Worm (Caenorhabditis elegans) whole organism, young adult: ENCODE data around the gene Y105C5B.1413.
"Not testable (repeated sequence)": the region's sequence is repeated elsewhere in the genome, so short reads cannot be mapped to it uniquely, and the experiment has no call there.

Source experiments
- B0336.3 ChIP-seq: fragments of 200-800 bp; sonication (Bioruptor generic); IDR thresholded peaks from 2 replicates; pipeline ENCODE4 v1.3.6; 2022; ENCODE audit warnings: missing genetic modification characterization, missing compliant biosample characterization
- C17E4.6 ChIP-seq: fragments of 200-800 bp; sonication (Bioruptor generic); IDR thresholded peaks from 2 replicates; pipeline ENCODE4 v1.3.6; 2022; ENCODE audit warnings: missing genetic modification reagents, missing genetic modification characterization, missing compliant biosample characterization
- D2030.7 ChIP-seq: fragments of 200-800 bp; sonication (Bioruptor generic); IDR thresholded peaks from 2 replicates; pipeline ENCODE4 v1.3.6; 2022; ENCODE audit warnings: missing genetic modification reagents, missing genetic modification characterization, missing compliant biosample characterization
- F10E7.11 ChIP-seq: sonication (generic microtip); optimal IDR thresholded peaks from 2 replicates; lab custom pipeline; 2017; ENCODE audit warnings: mild to moderate bottlenecking, missing genetic modification characterization, moderate library complexity, missing compliant biosample characterization
- F49E8.2 ChIP-seq: sonication (generic microtip); optimal IDR thresholded peaks from 3 replicates; lab custom pipeline; 2017; ENCODE audit warnings: missing genetic modification characterization, mild to moderate bottlenecking, missing compliant biosample characterization, antibody characterized with exemption, moderate library complexity; ENCODE audit not compliant: insufficient read depth
- Y53F4B.3 ChIP-seq: fragments of 200-800 bp; sonication (Bioruptor generic); IDR thresholded peaks from 2 replicates; pipeline ENCODE4 v1.3.6; 2022; ENCODE audit warnings: missing genetic modification reagents, missing genetic modification characterization, missing compliant biosample characterization
- Y95B8A.8 ChIP-seq: fragments of 200-800 bp; sonication (Bioruptor generic); IDR thresholded peaks from 2 replicates; pipeline ENCODE4 v1.3.6; 2022; ENCODE audit warnings: missing genetic modification reagents, missing genetic modification characterization, missing compliant biosample characterization
- ama-1 ChIP-seq, 3 experiments: fragments of 150-350 bp in 1 of 3; sonication (generic microtip) in 2 of 3; optimal IDR thresholded peaks; 2 replicates each; lab custom pipeline; 2014 to 2018; ENCODE audit warnings: missing biosample characterization in 2 of 3, missing genetic modification characterization in 2 of 3, missing genetic modification reagents in 2 of 3
- aptf-3 ChIP-seq: fragments of 200-800 bp; sonication (Bioruptor generic); IDR thresholded peaks from 2 replicates; pipeline ENCODE4 v1.3.6; 2022; ENCODE audit warnings: missing genetic modification characterization, missing compliant biosample characterization
- atf-7 ChIP-seq: sonication (generic microtip); optimal IDR thresholded peaks from 2 replicates; lab custom pipeline; 2017; ENCODE audit warnings: mild to moderate bottlenecking, missing genetic modification characterization, missing compliant biosample characterization
- attf-5 ChIP-seq: fragments of 200-800 bp; sonication (Bioruptor generic); optimal IDR thresholded peaks from 2 replicates; lab custom pipeline; 2018; ENCODE audit warnings: mild to moderate bottlenecking, missing genetic modification characterization, missing compliant biosample characterization
- attf-6 ChIP-seq: fragments of 200-800 bp; sonication (Bioruptor generic); IDR thresholded peaks from 2 replicates; pipeline ENCODE4 v1.3.6; 2022; ENCODE audit warnings: missing genetic modification reagents, missing genetic modification characterization, missing compliant biosample characterization
- cebp-1 ChIP-seq, 2 experiments: fragments of 200-800 bp in 1 of 2; sonication (Bioruptor generic) in 1 of 2; sonication (generic microtip) in 1 of 2; IDR thresholded peaks in 1 of 2; optimal IDR thresholded peaks in 1 of 2; 2 replicates each; pipeline versions ENCODE4 v1.3.6 to Lab custom; 2017 to 2022; ENCODE audit warnings: missing compliant biosample characterization in 2 of 2, missing genetic modification characterization in 2 of 2, mild to moderate bottlenecking in 1 of 2, missing genetic modification reagents in 1 of 2, moderate library complexity in 1 of 2
- ceh-27 ChIP-seq: fragments of 200-800 bp; sonication (Bioruptor generic); optimal IDR thresholded peaks from 2 replicates; lab custom pipeline; 2018; ENCODE audit warnings: mild to moderate bottlenecking, missing genetic modification characterization, moderate library complexity, missing compliant biosample characterization
- ceh-58 ChIP-seq: fragments of 200-800 bp; sonication (Bioruptor generic); IDR thresholded peaks from 2 replicates; pipeline ENCODE4 v1.3.6; 2022; ENCODE audit warnings: missing genetic modification characterization, missing compliant biosample characterization
- ceh-79 ChIP-seq: sonication (generic microtip); optimal IDR thresholded peaks from 2 replicates; lab custom pipeline; 2017; ENCODE audit warnings: mild to moderate bottlenecking, missing genetic modification characterization, missing compliant biosample characterization
- egl-18 ChIP-seq: fragments of 200-800 bp; sonication (Bioruptor generic); IDR thresholded peaks from 2 replicates; pipeline ENCODE4 v1.3.6; 2022; ENCODE audit warnings: missing genetic modification reagents, missing genetic modification characterization, missing compliant biosample characterization
- fkh-3 ChIP-seq: sonication (generic microtip); optimal IDR thresholded peaks from 2 replicates; lab custom pipeline; 2016; ENCODE audit warnings: mild to moderate bottlenecking, missing genetic modification characterization, missing compliant biosample characterization
- hmg-1.2 ChIP-seq: fragments of 200-800 bp; sonication (Bioruptor generic); IDR thresholded peaks from 2 replicates; pipeline ENCODE4 v1.3.6; 2022; ENCODE audit warnings: missing genetic modification reagents, missing genetic modification characterization, missing compliant biosample characterization
- hmg-20 ChIP-seq: fragments of 200-800 bp; sonication (Bioruptor generic); IDR thresholded peaks from 2 replicates; pipeline ENCODE4 v1.3.6; 2022; ENCODE audit warnings: missing genetic modification reagents, missing genetic modification characterization, missing compliant biosample characterization
- hsf-1 ChIP-seq: fragments of 200-800 bp; sonication (Bioruptor generic); IDR thresholded peaks from 2 replicates; pipeline ENCODE4 v1.3.6; 2022; ENCODE audit warnings: missing genetic modification reagents, missing genetic modification characterization, missing compliant biosample characterization
- lag-1 ChIP-seq: fragments of 200-800 bp; sonication (Bioruptor generic); IDR thresholded peaks from 2 replicates; pipeline ENCODE4 v1.3.6; 2022; ENCODE audit warnings: missing genetic modification reagents, missing genetic modification characterization, missing compliant biosample characterization
- lin-35 ChIP-seq, 3 experiments: fragments of 150-350 bp in 2 of 3; sonication (generic microtip) in 1 of 3; optimal IDR thresholded peaks; 2 replicates each; lab custom pipeline; 2014 to 2018; ENCODE audit warnings: missing biosample characterization in 3 of 3, missing genetic modification characterization in 3 of 3, missing genetic modification reagents in 3 of 3
- lir-1 ChIP-seq: fragments of 200-800 bp; sonication (Bioruptor generic); conservative IDR thresholded peaks from 2 replicates; pipeline ENCODE4 v1.3.6; 2022; ENCODE audit warnings: missing genetic modification reagents, missing genetic modification characterization, missing compliant biosample characterization
- lsy-27 ChIP-seq: sonication (generic microtip); optimal IDR thresholded peaks from 2 replicates; lab custom pipeline; 2017; ENCODE audit warnings: missing genetic modification characterization, mild to moderate bottlenecking, missing compliant biosample characterization, antibody characterized with exemption, missing genotype, borderline replicate concordance; ENCODE audit not compliant: insufficient read depth
- madf-8 ChIP-seq: fragments of 200-800 bp; sonication (Bioruptor generic); conservative IDR thresholded peaks from 2 replicates; pipeline ENCODE4 v1.3.6; 2022; ENCODE audit warnings: missing genetic modification reagents, missing genetic modification characterization, missing compliant biosample characterization
- nfya-2 ChIP-seq: fragments of 200-800 bp; sonication (Bioruptor generic); IDR thresholded peaks from 2 replicates; pipeline ENCODE4 v1.3.6; 2022; ENCODE audit warnings: missing genetic modification reagents, missing genetic modification characterization, missing compliant biosample characterization
- nhr-80 ChIP-seq: sonication (generic microtip); optimal IDR thresholded peaks from 2 replicates; lab custom pipeline; 2016; ENCODE audit warnings: missing genetic modification characterization, missing compliant biosample characterization
- rcor-1 ChIP-seq: fragments of 200-800 bp; sonication (Bioruptor generic); IDR thresholded peaks from 2 replicates; pipeline ENCODE4 v1.3.6; 2022; ENCODE audit warnings: missing genetic modification reagents, missing genetic modification characterization, missing compliant biosample characterization
- rpc-1 ChIP-seq, 2 experiments: fragments of 150-350 bp in 1 of 2; sonication (generic microtip) in 1 of 2; optimal IDR thresholded peaks; 2 replicates each; lab custom pipeline; 2014 to 2018; ENCODE audit warnings: missing biosample characterization in 1 of 2, missing genetic modification characterization in 1 of 2, missing genetic modification reagents in 1 of 2, missing genotype in 1 of 2
- sea-2 ChIP-seq: fragments of 200-800 bp; sonication (Bioruptor generic); IDR thresholded peaks from 2 replicates; pipeline ENCODE4 v1.3.6; 2022; ENCODE audit warnings: missing genetic modification characterization, missing compliant biosample characterization
- snpc-1.1 ChIP-seq: sonication (generic microtip); optimal IDR thresholded peaks from 2 replicates; lab custom pipeline; 2017; ENCODE audit warnings: missing genetic modification characterization, mild to moderate bottlenecking, missing compliant biosample characterization, antibody characterized with exemption, moderate library complexity, missing genotype, missing genetic modification reagents; ENCODE audit not compliant: insufficient read depth
- snpc-1.3 ChIP-seq: sonication (generic microtip); optimal IDR thresholded peaks from 2 replicates; lab custom pipeline; 2017; ENCODE audit warnings: missing genetic modification characterization, mild to moderate bottlenecking, missing compliant biosample characterization, antibody characterized with exemption, moderate library complexity, missing genotype, missing genetic modification reagents; ENCODE audit not compliant: insufficient read depth
- snpc-4 ChIP-seq, 5 experiments: fragments of 150-350 bp in 1 of 5; sonication (generic microtip) in 4 of 5; optimal IDR thresholded peaks; 2 replicates each; lab custom pipeline; 2014 to 2018; ENCODE audit warnings: missing genetic modification characterization in 5 of 5, missing biosample characterization in 3 of 5, antibody characterized with exemption in 2 of 5, mild to moderate bottlenecking in 2 of 5, missing compliant biosample characterization in 2 of 5, missing genotype in 2 of 5, moderate library complexity in 2 of 5, missing genetic modification reagents in 1 of 5
- tbx-9 ChIP-seq: sonication (generic microtip); optimal IDR thresholded peaks from 2 replicates; lab custom pipeline; 2016; ENCODE audit warnings: borderline replicate concordance, missing genetic modification characterization, inconsistent platforms, missing compliant biosample characterization

The Y105C5B.1413 gene

DNA sequence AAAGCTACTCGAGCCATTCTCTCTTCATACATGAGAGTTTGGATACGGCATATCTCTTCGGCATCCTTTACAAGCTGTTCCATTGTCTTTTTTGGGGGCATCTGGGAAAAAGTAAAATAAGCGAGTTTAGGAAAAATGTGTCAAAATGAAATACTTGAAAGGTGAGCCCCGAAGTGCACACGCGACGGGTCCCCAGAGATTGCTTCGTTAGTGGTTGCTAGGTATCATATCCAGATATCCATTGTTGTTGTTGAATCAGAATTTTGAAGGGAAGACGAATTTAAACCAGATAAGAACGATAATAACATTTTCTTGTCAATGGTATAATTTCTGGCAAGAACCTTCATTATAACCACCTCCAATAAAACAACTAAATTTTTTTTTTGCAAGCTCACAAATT, 26.5 kb upstream of the Y105C5B.1413 start, which contains the start of gene H25K10.2:
Gene H25K10.2 (minus strand): TSS at position 101 of the 400 bp plus-strand sequence.
- TF ChIP-seq snpc-1.3 (tag; lab: Kevin White, UChicago) (no peak), sea-2 (no peak), tbx-9 (tag; lab: Kevin White, UChicago) (no peak), F10E7.11 (no peak), ama-1 (optimal IDR thresholded peaks at IDR 0.05; lab: Kevin White, UChicago) (no peak), ama-1 (GFP tag; optimal IDR thresholded peaks at IDR 0.05; lab: Kevin White, UChicago) (no peak), lin-35 (GFP tag; optimal IDR thresholded peaks at IDR 0.05; lab: Kevin White, UChicago) (no peak), cebp-1 (GFP tag; IDR thresholded peaks at IDR 0.05; lab: Robert Waterston, UW) (no peak), cebp-1 (tag; optimal IDR thresholded peaks at IDR 0.05; lab: Kevin White, UChicago) (no peak), fkh-3 (no peak), B0336.3 (GFP tag; lab: Robert Waterston, UW) (no peak), Y53F4B.3 (GFP tag; lab: Robert Waterston, UW) (no peak), nfya-2 (GFP tag; lab: Robert Waterston, UW) (no peak), egl-18 (GFP tag; lab: Robert Waterston, UW) (no peak), lir-1 (GFP tag; lab: Robert Waterston, UW) (no peak), hsf-1 (GFP tag; lab: Robert Waterston, UW) (no peak), rpc-1 (optimal IDR thresholded peaks at IDR 0.05; lab: Kevin White, UChicago) (no peak), rpc-1 (tag; optimal IDR thresholded peaks at IDR 0.05; lab: Kevin White, UChicago) (no peak), D2030.7 (GFP tag; lab: Robert Waterston, UW) (no peak), aptf-3 (GFP tag; lab: Robert Waterston, UW) (no peak), atf-7 (tag; lab: Kevin White, UChicago) (no peak), F49E8.2 (no peak), hmg-20 (GFP tag; lab: Robert Waterston, UW) (no peak)

DNA sequence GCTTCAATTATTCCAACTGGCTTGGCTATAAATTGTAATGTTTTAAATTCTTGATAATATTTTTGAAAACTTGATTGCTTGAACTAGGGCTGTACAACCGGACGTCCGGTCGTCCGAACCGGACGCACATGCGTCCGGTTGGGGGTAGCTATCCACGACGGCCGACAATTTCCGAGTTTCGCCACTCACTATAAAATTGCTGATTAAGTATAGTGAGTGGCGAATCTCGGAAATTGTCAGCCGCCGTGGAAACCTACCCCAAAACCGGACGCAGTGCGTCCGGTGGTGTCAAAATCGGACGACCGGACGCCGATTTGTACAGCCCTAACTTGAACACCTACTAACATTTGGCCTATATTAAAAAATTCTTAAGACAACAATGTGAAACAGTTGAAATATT, 25.0 kb upstream of the Y105C5B.1413 start:
- TF ChIP-seq attf-6 (GFP tag; lab: Robert Waterston, UW) (peak; percentile 78), snpc-4 (tag; optimal IDR thresholded peaks at IDR 0.05; lab: Kevin White, UChicago) (peak; percentile 20 to 92 (median 65)), snpc-1.1 (tag; lab: Kevin White, UChicago) (peak; percentile 52)
- not testable (repeated sequence) for TF ChIP-seq snpc-4 (GFP tag; optimal IDR thresholded peaks at IDR 0.05; lab: Kevin White, UChicago)

DNA sequence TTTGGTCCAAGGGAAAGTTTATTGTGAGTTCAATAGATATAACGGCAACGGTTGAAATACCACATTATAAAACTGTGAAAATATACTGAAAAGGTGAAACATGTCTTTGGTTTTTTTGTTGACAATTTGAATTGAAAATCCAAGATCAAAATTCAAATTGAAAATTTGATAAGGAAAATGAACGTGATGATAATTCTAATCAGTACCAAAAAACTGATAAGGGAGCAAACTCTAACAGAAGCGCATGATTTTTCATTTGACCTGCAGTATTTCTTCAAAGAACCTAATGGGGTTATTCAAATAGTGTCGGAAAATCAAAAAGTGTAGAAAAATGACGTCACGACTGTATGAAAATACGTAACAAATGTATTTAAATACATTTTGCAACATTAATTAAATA, 19.0 kb upstream of the Y105C5B.1413 start:
- TF ChIP-seq lag-1 (no peak), nhr-80 (peak; percentile 66)

DNA sequence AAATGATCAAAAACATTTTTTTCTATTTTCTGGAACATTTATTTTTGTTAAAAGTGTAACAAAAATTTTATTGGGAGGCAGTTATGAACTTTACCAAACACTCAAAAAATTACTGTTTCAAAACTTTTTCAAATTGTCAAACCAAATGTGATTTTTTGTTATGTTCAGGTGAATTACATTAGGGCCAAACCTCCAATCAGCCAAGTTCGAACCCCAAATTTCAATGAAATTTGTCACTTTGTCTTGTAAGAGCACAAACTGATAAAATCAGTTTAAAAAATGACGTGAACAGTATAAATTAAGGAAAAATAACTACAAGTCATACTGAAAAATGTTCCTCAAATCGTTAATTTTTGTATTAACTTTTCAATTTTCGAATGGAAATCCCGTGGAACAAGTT, 17.7 kb upstream of the Y105C5B.1413 start, which contains the start of gene H25K10.1:
Gene H25K10.1 (plus strand): TSS at position 301 of the 400 bp plus-strand sequence.
- TF ChIP-seq rcor-1 (GFP tag; lab: Robert Waterston, UW) = no peak

DNA sequence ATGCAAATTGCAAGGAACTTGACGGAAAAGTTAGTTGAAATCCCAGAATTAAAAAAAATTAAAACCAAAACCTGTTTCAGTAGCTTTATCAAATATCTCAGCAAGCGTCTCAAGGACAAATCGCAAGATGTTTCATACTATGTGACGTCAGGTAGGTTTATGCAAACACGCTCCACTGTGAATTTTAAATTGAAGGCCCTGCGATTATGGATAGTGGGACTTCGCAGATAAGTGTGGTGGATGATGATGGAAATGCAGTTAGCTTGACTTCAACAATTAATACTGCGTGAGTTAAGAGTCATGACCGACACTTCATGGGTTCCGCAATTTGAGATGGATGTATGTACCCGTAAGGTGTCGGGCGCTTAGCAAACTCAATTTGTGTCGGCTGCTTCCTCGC, 15.4 kb upstream of the Y105C5B.1413 start:
- TF ChIP-seq Y95B8A.8 (GFP tag; lab: Robert Waterston, UW) (no peak), madf-8 (GFP tag; lab: Robert Waterston, UW) (no peak), snpc-1.1 (tag; lab: Kevin White, UChicago) (peak; percentile 6), ceh-27 (GFP tag; lab: Kevin White, UChicago) (no peak), ceh-79 (tag; lab: Kevin White, UChicago) (no peak), hmg-1.2 (no peak), snpc-4 (GFP tag; optimal IDR thresholded peaks at IDR 0.05; lab: Kevin White, UChicago) (no peak), snpc-4 (tag; optimal IDR thresholded peaks at IDR 0.05; lab: Kevin White, UChicago) (peak in 2 of 4 experiments; percentile 15 to 77), attf-5 (no peak), C17E4.6 (GFP tag; lab: Robert Waterston, UW) (no peak), lsy-27 (tag; lab: Kevin White, UChicago) (no peak), ceh-58 (GFP tag; lab: Robert Waterston, UW) (no peak)
